Fruit fly (Drosophila melanogaster) whole organism, embryonic: ENCODE results near the gene aru.

Source experiments
- Adf1 ChIP-seq: fragments of 200-800 bp; sonication (Bioruptor generic); IDR thresholded peaks from 2 replicates; pipeline ENCODE4 v1.3.6; 2022; ENCODE audit warnings: missing biosample characterization, missing genetic modification characterization
- Antp ChIP-seq: fragments of 200-800 bp; sonication (Bioruptor generic); optimal IDR thresholded peaks from 3 replicates; lab custom pipeline; 2016; ENCODE audit warnings: missing biosample characterization, missing genetic modification characterization
- B-H2 ChIP-seq: fragments of 200-800 bp; sonication (Bioruptor generic); optimal IDR thresholded peaks from 2 replicates; lab custom pipeline; 2018; ENCODE audit warnings: missing biosample characterization, mild to moderate bottlenecking, missing genetic modification characterization
- Bdp1 ChIP-seq: fragments of 200-800 bp; sonication (Bioruptor generic); optimal IDR thresholded peaks from 3 replicates; lab custom pipeline; 2016; ENCODE audit warnings: missing biosample characterization, missing genetic modification characterization
- CG1024 ChIP-seq: fragments of 200-800 bp; sonication (Bioruptor generic); IDR thresholded peaks from 2 replicates; pipeline ENCODE4 v1.3.6; 2022; ENCODE audit warnings: missing biosample characterization, missing genetic modification characterization
- CG10321 ChIP-seq: fragments of 200-800 bp; sonication (Bioruptor generic); IDR thresholded peaks from 2 replicates; pipeline ENCODE4 v1.3.6; 2022; ENCODE audit warnings: missing biosample characterization, missing genetic modification characterization
- CG10565 ChIP-seq: fragments of 200-800 bp; sonication (Bioruptor generic); optimal IDR thresholded peaks from 3 replicates; lab custom pipeline; 2016; ENCODE audit warnings: missing biosample characterization, mild to moderate bottlenecking, missing genetic modification characterization
- CG13287 ChIP-seq: fragments of 200-800 bp; sonication (Bioruptor generic); IDR thresholded peaks from 2 replicates; pipeline ENCODE4 v1.3.6; 2022; ENCODE audit warnings: missing biosample characterization, missing genetic modification characterization; ENCODE audit not compliant: partially characterized antibody
- CG13894 ChIP-seq: fragments of 200-800 bp; sonication (Bioruptor generic); optimal IDR thresholded peaks from 3 replicates; lab custom pipeline; 2018; ENCODE audit warnings: missing biosample characterization, mild to moderate bottlenecking, missing genetic modification characterization, moderate library complexity
- CG17568 ChIP-seq: fragments of 200-800 bp; sonication (Bioruptor generic); optimal IDR thresholded peaks from 2 replicates; lab custom pipeline; 2018; ENCODE audit warnings: missing biosample characterization, mild to moderate bottlenecking, missing genetic modification characterization, moderate library complexity
- CG17612 ChIP-seq: fragments of 200-800 bp; sonication (Bioruptor generic); IDR thresholded peaks from 2 replicates; pipeline ENCODE4 v1.3.6; 2022; ENCODE audit warnings: missing biosample characterization, missing genetic modification characterization
- CG1792 ChIP-seq: fragments of 200-800 bp; sonication (Bioruptor generic); optimal IDR thresholded peaks from 2 replicates; lab custom pipeline; 2016; ENCODE audit warnings: missing biosample characterization, missing genetic modification characterization
- CG18619 ChIP-seq: fragments of 200-800 bp; sonication (Bioruptor generic); optimal IDR thresholded peaks from 3 replicates; lab custom pipeline; 2017; ENCODE audit warnings: missing biosample characterization, mild to moderate bottlenecking, missing genetic modification characterization
- CG4730 ChIP-seq: fragments of 200-800 bp; sonication (Bioruptor generic); IDR thresholded peaks from 2 replicates; pipeline ENCODE4 v1.3.6; 2022; ENCODE audit warnings: missing biosample characterization, missing genetic modification characterization
- CG4820 ChIP-seq: fragments of 200-800 bp; sonication (Bioruptor generic); optimal IDR thresholded peaks from 3 replicates; lab custom pipeline; 2016; ENCODE audit warnings: missing biosample characterization, missing genetic modification characterization
- CG5953 ChIP-seq: fragments of 200-800 bp; sonication (Bioruptor generic); IDR thresholded peaks from 2 replicates; pipeline ENCODE4 v1.3.6; 2022; ENCODE audit warnings: missing biosample characterization, missing genetic modification characterization
- CG6791 ChIP-seq: fragments of 200-800 bp; sonication (Bioruptor generic); IDR thresholded peaks from 3 replicates; pipeline ENCODE4 v1.3.6; 2022; ENCODE audit warnings: missing biosample characterization, missing genetic modification characterization; ENCODE audit not compliant: partially characterized antibody
- CG6854 ChIP-seq: fragments of 200-800 bp; sonication (Bioruptor generic); optimal IDR thresholded peaks from 3 replicates; lab custom pipeline; 2017; ENCODE audit warnings: missing biosample characterization, mild to moderate bottlenecking, missing genetic modification characterization
- CG7839 ChIP-seq: fragments of 200-800 bp; sonication (Bioruptor generic); optimal IDR thresholded peaks from 3 replicates; lab custom pipeline; 2018; ENCODE audit warnings: missing biosample characterization, mild to moderate bottlenecking, missing genetic modification characterization, moderate library complexity
- CG8359 ChIP-seq: fragments of 200-800 bp; sonication (Bioruptor generic); optimal IDR thresholded peaks from 2 replicates; lab custom pipeline; 2017; ENCODE audit warnings: missing biosample characterization, mild to moderate bottlenecking, missing genetic modification characterization, borderline replicate concordance
- CG9437 ChIP-seq: fragments of 200-800 bp; sonication (Bioruptor generic); optimal IDR thresholded peaks from 2 replicates; lab custom pipeline; 2018; ENCODE audit warnings: missing biosample characterization, mild to moderate bottlenecking, missing genetic modification characterization
- CG9876 ChIP-seq: fragments of 200-800 bp; sonication (Bioruptor generic); optimal IDR thresholded peaks from 2 replicates; lab custom pipeline; 2016; ENCODE audit warnings: missing biosample characterization, missing genetic modification characterization
- CkIIα-i1 ChIP-seq: fragments of 200-800 bp; sonication (Bioruptor generic); IDR thresholded peaks from 2 replicates; pipeline ENCODE4 v1.3.6; 2022; ENCODE audit warnings: missing biosample characterization, missing genetic modification characterization
- Deaf1 ChIP-seq: fragments of 200-800 bp; optimal IDR thresholded peaks from 3 replicates; lab custom pipeline; 2019; ENCODE audit warnings: missing biosample characterization, mild to moderate bottlenecking, missing genetic modification characterization, moderate library complexity
- Doc3 ChIP-seq: fragments of 200-800 bp; sonication (Bioruptor generic); IDR thresholded peaks from 3 replicates; pipeline ENCODE4 v1.3.6; 2022; ENCODE audit warnings: missing biosample characterization, missing genetic modification characterization; ENCODE audit not compliant: partially characterized antibody
- HLHmδ ChIP-seq: fragments of 200-800 bp; sonication (Bioruptor generic); optimal IDR thresholded peaks from 2 replicates; lab custom pipeline; 2018; ENCODE audit warnings: missing biosample characterization, mild to moderate bottlenecking, missing genetic modification characterization, moderate library complexity
- Hmx ChIP-seq: fragments of 200-800 bp; sonication (Bioruptor generic); optimal IDR thresholded peaks from 2 replicates; lab custom pipeline; 2016; ENCODE audit warnings: missing biosample characterization, missing genetic modification characterization
- Hsf ChIP-seq: fragments of 200-800 bp; sonication (Bioruptor generic); optimal IDR thresholded peaks from 3 replicates; lab custom pipeline; 2016; ENCODE audit warnings: missing biosample characterization, missing genetic modification characterization
- Lhr ChIP-seq: fragments of 200-800 bp; sonication (Bioruptor generic); optimal IDR thresholded peaks from 3 replicates; lab custom pipeline; 2017; ENCODE audit warnings: mild to moderate bottlenecking, missing biosample characterization, missing genetic modification reagents, missing genetic modification characterization
- Ravus ChIP-seq: fragments of 200-800 bp; sonication (Bioruptor generic); IDR thresholded peaks from 2 replicates; pipeline ENCODE4 v1.3.6; 2022; ENCODE audit warnings: missing biosample characterization, missing genetic modification characterization
- Rfx ChIP-seq: fragments of 200-800 bp; sonication (Bioruptor generic); IDR thresholded peaks from 2 replicates; pipeline ENCODE4 v1.3.6; 2022; ENCODE audit warnings: missing biosample characterization, missing genetic modification characterization
- ab ChIP-seq: fragments of 200-800 bp; sonication (Bioruptor generic); optimal IDR thresholded peaks from 2 replicates; lab custom pipeline; 2016; ENCODE audit warnings: missing biosample characterization, missing genetic modification characterization
- aop ChIP-seq: fragments of 200-800 bp; sonication (Bioruptor generic); IDR thresholded peaks from 2 replicates; pipeline ENCODE4 v1.3.6; 2022; ENCODE audit warnings: missing biosample characterization, missing genetic modification characterization
- ap ChIP-seq: fragments of 200-800 bp; sonication (Bioruptor generic); IDR thresholded peaks from 2 replicates; pipeline ENCODE4 v1.3.6; 2022; ENCODE audit warnings: missing biosample characterization, missing genetic modification characterization
- emc ChIP-seq: fragments of 200-800 bp; sonication (Bioruptor generic); optimal IDR thresholded peaks from 2 replicates; lab custom pipeline; 2016; ENCODE audit warnings: missing biosample characterization, missing genetic modification characterization
- ewg ChIP-seq: fragments of 200-800 bp; sonication (Bioruptor generic); optimal IDR thresholded peaks from 3 replicates; lab custom pipeline; 2017; ENCODE audit warnings: mild to moderate bottlenecking, missing biosample characterization, missing genetic modification reagents, missing genetic modification characterization
- gcm2 ChIP-seq: fragments of 200-800 bp; sonication (Bioruptor generic); optimal IDR thresholded peaks from 2 replicates; lab custom pipeline; 2016; ENCODE audit warnings: missing biosample characterization, missing genetic modification characterization
- grn ChIP-seq: fragments of 200-800 bp; sonication (Bioruptor generic); optimal IDR thresholded peaks from 3 replicates; lab custom pipeline; 2017; ENCODE audit warnings: missing biosample characterization, missing genetic modification characterization
- hbn ChIP-seq: fragments of 200-800 bp; sonication (Bioruptor generic); IDR thresholded peaks from 2 replicates; pipeline ENCODE4 v1.3.6; 2022; ENCODE audit warnings: missing biosample characterization, missing genetic modification characterization; ENCODE audit not compliant: partially characterized antibody
- hth ChIP-seq: fragments of >200 bp; optimal IDR thresholded peaks from 2 replicates; lab custom pipeline; 2017; ENCODE audit warnings: inconsistent platforms
- jumu ChIP-seq: fragments of 200-800 bp; sonication (Bioruptor generic); optimal IDR thresholded peaks from 3 replicates; lab custom pipeline; 2016; ENCODE audit warnings: missing biosample characterization, missing genetic modification characterization
- mirr ChIP-seq: fragments of 200-800 bp; sonication (Bioruptor generic); optimal IDR thresholded peaks from 3 replicates; lab custom pipeline; 2018; ENCODE audit warnings: missing biosample characterization, mild to moderate bottlenecking, missing genetic modification characterization
- nerfin-2 ChIP-seq: fragments of 200-800 bp; sonication (Bioruptor generic); IDR thresholded peaks from 2 replicates; pipeline ENCODE4 v1.3.6; 2022; ENCODE audit warnings: missing biosample characterization, missing genetic modification characterization; ENCODE audit not compliant: partially characterized antibody
- oc ChIP-seq: fragments of 200-800 bp; sonication (Bioruptor generic); optimal IDR thresholded peaks from 2 replicates; lab custom pipeline; 2018; ENCODE audit warnings: missing biosample characterization, mild to moderate bottlenecking, missing genetic modification characterization, moderate library complexity
- otp ChIP-seq: fragments of 200-800 bp; sonication (Bioruptor generic); IDR thresholded peaks from 3 replicates; pipeline ENCODE4, ENCODE4 v1.3.6; 2022; ENCODE audit warnings: missing biosample characterization, missing genetic modification characterization
- pb ChIP-seq: fragments of 200-800 bp; sonication (Bioruptor generic); optimal IDR thresholded peaks from 3 replicates; lab custom pipeline; 2016; ENCODE audit warnings: missing biosample characterization, missing genetic modification characterization
- pnt ChIP-seq: fragments of 200-800 bp; sonication (Bioruptor generic); optimal IDR thresholded peaks from 3 replicates; lab custom pipeline; 2016; ENCODE audit warnings: missing biosample characterization, missing genetic modification characterization
- pros ChIP-seq: fragments of 200-800 bp; sonication (Bioruptor generic); optimal IDR thresholded peaks from 3 replicates; lab custom pipeline; 2019; ENCODE audit warnings: missing biosample characterization, mild to moderate bottlenecking, missing genetic modification characterization, moderate library complexity
- slp2 ChIP-seq: fragments of 200-800 bp; sonication (Bioruptor generic); optimal IDR thresholded peaks from 2 replicates; lab custom pipeline; 2016; ENCODE audit warnings: missing biosample characterization, missing genetic modification characterization
- stwl ChIP-seq: fragments of 200-800 bp; sonication (Bioruptor generic); optimal IDR thresholded peaks from 3 replicates; lab custom pipeline; 2018; ENCODE audit warnings: missing biosample characterization, mild to moderate bottlenecking, missing genetic modification characterization, moderate library complexity
- trem ChIP-seq: fragments of 200-800 bp; optimal IDR thresholded peaks from 3 replicates; lab custom pipeline; 2019; ENCODE audit warnings: missing biosample characterization, mild to moderate bottlenecking, missing genetic modification characterization, moderate library complexity

The aru gene

DNA sequence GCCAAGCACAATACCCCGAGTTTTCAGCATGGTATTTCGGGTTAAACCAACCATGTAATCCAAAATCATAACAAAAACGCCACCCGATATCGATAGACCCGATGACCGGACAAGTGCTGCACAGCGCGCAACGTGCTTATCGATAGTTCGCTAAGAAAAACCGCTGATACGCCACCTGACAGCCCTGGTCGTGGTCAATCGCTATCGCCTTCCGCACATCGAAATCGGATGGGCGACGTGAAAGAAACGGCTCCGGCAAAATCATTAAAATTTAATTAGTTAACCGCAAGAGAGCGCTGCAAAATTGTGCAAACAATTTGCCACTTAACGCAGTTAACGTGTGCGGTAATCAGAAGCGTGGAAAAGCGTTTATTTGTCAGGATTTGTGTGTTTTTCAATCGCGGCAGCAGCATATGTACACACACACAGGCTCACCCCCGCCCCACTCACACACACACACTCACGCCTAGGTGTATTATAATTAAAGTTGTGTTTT is 42.3 kb downstream of the aru start, which contains the start of the genes CG3862 and dock (continued):
- TF ChIP-seq HLHmδ (GFP tag; lab: Kevin White, UChicago), result peak; percentile 54
- peak; percentile 42 for TF ChIP-seq CG18619
- no peak for TF ChIP-seq Hmx
- TF ChIP-seq CG7839 (tag; lab: Kevin White, UChicago), result peak; percentile 38
- TF ChIP-seq CG5953 (GFP tag; lab: Robert Waterston, UW), result no peak
- no peak for TF ChIP-seq hth
- TF ChIP-seq CG9437 (GFP tag; lab: Kevin White, UChicago), result peak; percentile 12
- TF ChIP-seq emc (GFP tag; lab: Kevin White, UChicago), result peak; percentile 33
- TF ChIP-seq slp2 (GFP tag; lab: Kevin White, UChicago), result no peak
- TF ChIP-seq CG8359 (GFP tag; lab: Kevin White, UChicago), result no peak
- peak; percentile 67 for TF ChIP-seq grn (GFP tag; lab: Kevin White, UChicago)
- TF ChIP-seq Deaf1 (tag; lab: Kevin White, UChicago), result peak; percentile 13
- TF ChIP-seq CG13894 (tag; lab: Kevin White, UChicago), result peak; percentile 37
- no peak for TF ChIP-seq ap (GFP tag; lab: Robert Waterston, UW)
- TF ChIP-seq trem (tag; lab: Kevin White, UChicago), result peak; percentile 32
- TF ChIP-seq pros (GFP tag; lab: Kevin White, UChicago), result no peak
- TF ChIP-seq CG1792 (GFP tag; lab: Kevin White, UChicago), result peak; percentile 26
- TF ChIP-seq Bdp1 (GFP tag; lab: Kevin White, UChicago), result peak; percentile 45
- peak; percentile 51 for TF ChIP-seq Hsf
- TF ChIP-seq ab (GFP tag; lab: Kevin White, UChicago), result no peak
- TF ChIP-seq CG9876, result peak; percentile 57
- TF ChIP-seq Rfx (GFP tag; lab: Robert Waterston, UW), result peak; percentile 71
- TF ChIP-seq CG4730, result no peak
- TF ChIP-seq aop (GFP tag; lab: Robert Waterston, UW), result no peak
- peak; percentile 18 for TF ChIP-seq CG4820 (GFP tag; lab: Kevin White, UChicago)
- peak; percentile 56 for TF ChIP-seq oc (tag; lab: Kevin White, UChicago)
- TF ChIP-seq otp (GFP tag; lab: Robert Waterston, UW), result no peak
- TF ChIP-seq CG10565, result no peak
- no peak for TF ChIP-seq CkIIα-i1 (GFP tag; lab: Robert Waterston, UW)
- peak; percentile 43 for TF ChIP-seq mirr (GFP tag; lab: Kevin White, UChicago)
- no peak for TF ChIP-seq CG6854 (GFP tag; lab: Kevin White, UChicago)
- peak; percentile 48 for TF ChIP-seq pb
- peak; percentile 75 for TF ChIP-seq stwl (tag; lab: Kevin White, UChicago)
- peak; percentile 50 for TF ChIP-seq B-H2 (GFP tag; lab: Kevin White, UChicago)
- no peak for TF ChIP-seq gcm2 (GFP tag; lab: Kevin White, UChicago)
- no peak for TF ChIP-seq Adf1 (GFP tag; lab: Robert Waterston, UW)
- TF ChIP-seq CG1024, result no peak
- no peak for TF ChIP-seq Ravus (GFP tag; lab: Robert Waterston, UW)
- TF ChIP-seq CG13287 (GFP tag; lab: Robert Waterston, UW), result peak; percentile 96
- peak; percentile 97 for TF ChIP-seq nerfin-2 (GFP tag; lab: Robert Waterston, UW)
- TF ChIP-seq Lhr (GFP tag; lab: Kevin White, UChicago), result peak; percentile 21
- TF ChIP-seq CG6791 (GFP tag; lab: Robert Waterston, UW), result peak; percentile 99
- TF ChIP-seq hbn (GFP tag; lab: Robert Waterston, UW), result peak; percentile 90
- TF ChIP-seq CG17568, result no peak
- peak; percentile 66 for TF ChIP-seq Antp (GFP tag; lab: Kevin White, UChicago)
- 0 out of 2 replicates have a peak, but pooled peaks have one; percentile 26 for TF ChIP-seq CG10321
- peak; percentile 23 for TF ChIP-seq ewg (GFP tag; lab: Kevin White, UChicago)
- TF ChIP-seq jumu (GFP tag; lab: Kevin White, UChicago), result peak; percentile 64
- TF ChIP-seq pnt (GFP tag; lab: Kevin White, UChicago), result peak; percentile 39
- TF ChIP-seq CG17612 (GFP tag; lab: Robert Waterston, UW), result no peak
- peak; percentile 84 for TF ChIP-seq Doc3 (GFP tag; lab: Robert Waterston, UW)
